Worm (Caenorhabditis elegans): ENCODE data around the gene lmd-3.
A peak's percentile ranks its signal among the peaks of the same experiment; 100 is the strongest.

The lmd-3 gene

ce11 chrV:8375419-8375818, 69.2 kb downstream of the lmd-3 start, which contains the start of gene F38E1.10:
Gene F38E1.10, minus strand, starts transcription at chrV:8375519.
- peak in 1 of 2 experiments; percentile 6 for TF ChIP-seq unc-62 (GFP tag; optimal IDR thresholded peaks at IDR 0.05 in 1 of 2)
- TF ChIP-seq unc-62 (tag; optimal IDR thresholded peaks at IDR 0.05) = no peak
- no peak for TF ChIP-seq jun-1 (tag; optimal IDR thresholded peaks at IDR 0.05)

- TF ChIP-seq unc-130 (GFP tag; optimal IDR thresholded peaks at IDR 0.05) (no peak), dpl-1 (GFP tag; optimal IDR thresholded peaks at IDR 0.05) (no peak), pqm-1 (tag; optimal IDR thresholded peaks at IDR 0.05) (no peak), aly-2 (tag; optimal IDR thresholded peaks at IDR 0.05) (no peak), hlh-11 (tag; optimal IDR thresholded peaks at IDR 0.05) (no peak), hif-1 (tag; optimal IDR thresholded peaks at IDR 0.05) (no peak), nhr-41 (GFP tag; IDR thresholded peaks at IDR 0.05) (no peak), lir-3 (tag; optimal IDR thresholded peaks at IDR 0.05) (no peak), tra-1 (GFP tag; IDR thresholded peaks at IDR 0.05) (no peak), fkh-10 (GFP tag; optimal IDR thresholded peaks at IDR 0.05) (no peak), ceh-28 (tag; optimal IDR thresholded peaks at IDR 0.05) (no peak), mep-1 (tag; optimal IDR thresholded peaks at IDR 0.05) (no peak), madf-5 (GFP tag; IDR thresholded peaks at IDR 0.05) (no peak)
These were observed 73.9 kb downstream of the lmd-3 start, which contains the start of gene gpa-2 for ce11 chrV:8370705-8371104. Gene gpa-2, plus strand, starts transcription at chrV:8371005.
